Fruit fly (Drosophila melanogaster): Measurements from ENCODE around the gene CG4511.

CG4511 gene

dm6 chr3R:10854243-10854874 lies at the start of gene CG4511, which contains the start of gene CG6567:
Gene CG4511, plus strand, starts transcription at chr3R:10854501.
Gene CG6567, minus strand, starts transcription at chr3R:10854451.
- TF ChIP-seq CG17801 (GFP tag; optimal IDR thresholded peaks at IDR 0.05; ENCODE audit: partially characterized antibody), result peak; percentile 4

dm6 chr3R:10815032-10815431 lies 39.3 kb upstream of the CG4511 start, which contains the start of the genes CG14693 and TTLL15:
Gene CG14693, minus strand, starts transcription at chr3R:10815047.
Gene TTLL15, plus strand, starts transcription at chr3R:10815288.
- no peak for TF ChIP-seq CG17801 (GFP tag; optimal IDR thresholded peaks at IDR 0.05; ENCODE audit: partially characterized antibody)

dm6 chr3R:10826796-10827524 lies 27.3 kb upstream of the CG4511 start, which contains the start of gene Cad86C:
Gene Cad86C, plus strand, starts transcription at chr3R:10827079.
- peak; percentile 34 for TF ChIP-seq CG17801 (GFP tag; optimal IDR thresholded peaks at IDR 0.05; ENCODE audit: partially characterized antibody)

dm6 chr3R:10828688-10829087 lies 25.6 kb upstream of the CG4511 start:
- no peak for TF ChIP-seq CG17801 (GFP tag; optimal IDR thresholded peaks at IDR 0.05; ENCODE audit: partially characterized antibody)

dm6 chr3R:10829746-10830145 lies 24.6 kb upstream of the CG4511 start:
- TF ChIP-seq CG17801 (GFP tag; optimal IDR thresholded peaks at IDR 0.05; ENCODE audit: partially characterized antibody), result no peak

dm6 chr3R:10832526-10833165 lies 21.7 kb upstream of the CG4511 start:
- TF ChIP-seq CG17801 (GFP tag; optimal IDR thresholded peaks at IDR 0.05; ENCODE audit: partially characterized antibody), result no peak

- no peak for TF ChIP-seq CG17801 (GFP tag; optimal IDR thresholded peaks at IDR 0.05; ENCODE audit: partially characterized antibody)
Measured at dm6 chr3R:10834893-10835292, 19.4 kb upstream of the CG4511 start.

dm6 chr3R:10836924-10837323 lies 17.4 kb upstream of the CG4511 start:
- TF ChIP-seq CG17801 (GFP tag; optimal IDR thresholded peaks at IDR 0.05; ENCODE audit: partially characterized antibody), result no peak

- TF ChIP-seq CG17801 (GFP tag; optimal IDR thresholded peaks at IDR 0.05; ENCODE audit: partially characterized antibody), result no peak
Measured at dm6 chr3R:10842422-10842821, 11.9 kb upstream of the CG4511 start.

- peak; percentile 84 for TF ChIP-seq CG17801 (GFP tag; optimal IDR thresholded peaks at IDR 0.05; ENCODE audit: partially characterized antibody)
Measured at dm6 chr3R:10849515-10849973, 4.8 kb upstream of the CG4511 start, which contains the start of gene CG42394. Gene CG42394, plus strand, starts transcription at chr3R:10849825.

- TF ChIP-seq CG17801 (GFP tag; optimal IDR thresholded peaks at IDR 0.05; ENCODE audit: partially characterized antibody), result no peak
Measured at dm6 chr3R:10850636-10851035, 3.7 kb upstream of the CG4511 start.

dm6 chr3R:10852232-10852774 lies 2.0 kb upstream of the CG4511 start, which contains the start of gene CG4565:
Gene CG4565, plus strand, starts transcription at chr3R:10852724.
- TF ChIP-seq CG17801 (GFP tag; optimal IDR thresholded peaks at IDR 0.05; ENCODE audit: partially characterized antibody), result no peak

- TF ChIP-seq CG17801 (GFP tag; optimal IDR thresholded peaks at IDR 0.05; ENCODE audit: partially characterized antibody), result no peak
Measured at dm6 chr3R:10856618-10857017, 2.3 kb downstream of the CG4511 start, which contains the start of gene CG4570. Gene CG4570, plus strand, starts transcription at chr3R:10856807.

dm6 chr3R:10859713-10860112 lies 5.4 kb downstream of the CG4511 start, which contains the start of gene CG14694:
Gene CG14694, minus strand, starts transcription at chr3R:10859813.
- no peak for TF ChIP-seq CG17801 (GFP tag; optimal IDR thresholded peaks at IDR 0.05; ENCODE audit: partially characterized antibody)
